Worm (Caenorhabditis elegans) whole organism, L1 larva: Measurements from ENCODE around the gene Y105C5A.26.
A peak's percentile ranks its signal among the peaks of the same experiment; 100 is the strongest.

Experiments
- aha-1 ChIP-seq: fragments of 150-350 bp; optimal IDR thresholded peaks from 2 replicates; lab custom pipeline; 2014; ENCODE audit warnings: missing biosample characterization, missing genetic modification characterization
- ceh-63 ChIP-seq: fragments of 200-800 bp; sonication (Bioruptor generic); optimal IDR thresholded peaks from 2 replicates; lab custom pipeline; 2018; ENCODE audit warnings: mild to moderate bottlenecking, missing genetic modification characterization, missing compliant biosample characterization
- ceh-8 ChIP-seq: fragments of 200-800 bp; sonication (Bioruptor generic); optimal IDR thresholded peaks from 2 replicates; lab custom pipeline; 2018; ENCODE audit warnings: mild to moderate bottlenecking, missing genetic modification characterization, moderate library complexity, missing compliant biosample characterization
- ceh-88 ChIP-seq: fragments of 200-800 bp; sonication (Bioruptor generic); IDR thresholded peaks from 2 replicates; pipeline ENCODE4 v1.3.6; 2022; ENCODE audit warnings: missing genetic modification characterization, missing compliant biosample characterization
- dpl-1 ChIP-seq, 3 experiments: fragments of 150-350 bp in 2 of 3; sonication (generic microtip) in 1 of 3; optimal IDR thresholded peaks; 2 replicates each; lab custom pipeline; 2014 to 2017; ENCODE audit warnings: missing biosample characterization in 3 of 3, missing genetic modification characterization in 3 of 3, missing genetic modification reagents in 3 of 3
- dsc-1 ChIP-seq: sonication (generic microtip); optimal IDR thresholded peaks from 2 replicates; lab custom pipeline; 2016; ENCODE audit warnings: mild to moderate bottlenecking, missing genetic modification characterization, missing compliant biosample characterization
- efl-1 ChIP-seq, 4 experiments: fragments of 150-350 bp; optimal IDR thresholded peaks in 3 of 4; peaks in 1 of 4; 1 replicate in 1 of 4; 2 replicates in 3 of 4; lab custom pipeline; 2014; ENCODE audit warnings: missing biosample characterization in 2 of 4, missing genetic modification characterization in 2 of 4, missing genetic modification reagents in 2 of 4
- elt-2 ChIP-seq: sonication (generic microtip); optimal IDR thresholded peaks from 2 replicates; lab custom pipeline; 2016; ENCODE audit warnings: missing genetic modification characterization, mild to moderate bottlenecking, inconsistent platforms, missing compliant biosample characterization, missing genetic modification reagents
- elt-3 ChIP-seq, 6 experiments: fragments of 150-350 bp in 1 of 6; sonication (generic microtip); optimal IDR thresholded peaks; 2 replicates each; lab custom pipeline; 2017 to 2018; ENCODE audit warnings: missing biosample characterization in 6 of 6, missing genetic modification characterization in 6 of 6, inconsistent platforms in 1 of 6
- fkh-10 ChIP-seq: sonication (generic microtip); optimal IDR thresholded peaks from 2 replicates; lab custom pipeline; 2017; ENCODE audit warnings: missing biosample characterization, missing genetic modification reagents, missing genetic modification characterization
- fkh-8 ChIP-seq: sonication (generic microtip); optimal IDR thresholded peaks from 2 replicates; lab custom pipeline; 2016; ENCODE audit warnings: mild to moderate bottlenecking, missing genetic modification characterization, missing compliant biosample characterization
- fos-1 ChIP-seq: fragments of 150-350 bp; optimal IDR thresholded peaks from 2 replicates; lab custom pipeline; 2014; ENCODE audit warnings: missing biosample characterization, missing genetic modification characterization
- grh-1 ChIP-seq: fragments of 200-800 bp; sonication (Bioruptor generic); IDR thresholded peaks from 2 replicates; pipeline ENCODE4 v1.3.6; 2022; ENCODE audit warnings: missing genetic modification reagents, missing genetic modification characterization, missing compliant biosample characterization
- hlh-4 ChIP-seq: sonication (generic microtip); optimal IDR thresholded peaks from 2 replicates; lab custom pipeline; 2016; ENCODE audit warnings: mild to moderate bottlenecking, missing genetic modification characterization, missing compliant biosample characterization
- lin-14 ChIP-seq: fragments of 200-800 bp; sonication (Bioruptor generic); optimal IDR thresholded peaks from 2 replicates; lab custom pipeline; 2018; ENCODE audit warnings: mild to moderate bottlenecking, missing genetic modification characterization, moderate library complexity, missing compliant biosample characterization
- lin-35 ChIP-seq, 2 experiments: fragments of 150-350 bp; optimal IDR thresholded peaks; 2 replicates each; lab custom pipeline; 2014; ENCODE audit warnings: missing biosample characterization in 2 of 2, missing genetic modification characterization in 2 of 2, missing genetic modification reagents in 2 of 2
- lsy-2 ChIP-seq, 2 experiments: fragments of 150-350 bp; optimal IDR thresholded peaks; 2 replicates each; lab custom pipeline; 2014; ENCODE audit warnings: missing biosample characterization in 2 of 2, missing genetic modification characterization in 2 of 2
- nhr-28 ChIP-seq: fragments of 150-350 bp; optimal IDR thresholded peaks from 2 replicates; lab custom pipeline; 2014; ENCODE audit warnings: missing biosample characterization, missing genetic modification characterization
- nhr-47 ChIP-seq: sonication (generic microtip); optimal IDR thresholded peaks from 2 replicates; lab custom pipeline; 2016; ENCODE audit warnings: mild to moderate bottlenecking, missing genetic modification characterization, moderate library complexity, missing compliant biosample characterization
- nhr-71 ChIP-seq: sonication (generic microtip); optimal IDR thresholded peaks from 2 replicates; lab custom pipeline; 2016; ENCODE audit warnings: mild to moderate bottlenecking, missing genetic modification characterization, moderate library complexity, missing compliant biosample characterization
- nhr-85 ChIP-seq: sonication (generic microtip); peaks from one replicate; lab custom pipeline; 2016; ENCODE audit warnings: missing genetic modification characterization, inconsistent platforms, missing compliant biosample characterization
- nhr-90 ChIP-seq: sonication (generic microtip); optimal IDR thresholded peaks from 2 replicates; lab custom pipeline; 2016; ENCODE audit warnings: mild to moderate bottlenecking, missing genetic modification characterization, missing compliant biosample characterization; ENCODE audit not compliant: poor library complexity
- pax-3 ChIP-seq: fragments of 200-800 bp; sonication (Bioruptor generic); optimal IDR thresholded peaks from 2 replicates; lab custom pipeline; 2018; ENCODE audit warnings: mild to moderate bottlenecking, missing genetic modification characterization, moderate library complexity, missing compliant biosample characterization
- pqm-1 ChIP-seq: sonication (generic microtip); optimal IDR thresholded peaks from 3 replicates; lab custom pipeline; 2017; ENCODE audit warnings: missing biosample characterization, missing genetic modification characterization
- rnt-1 ChIP-seq: sonication (generic microtip); optimal IDR thresholded peaks from 2 replicates; lab custom pipeline; 2016; ENCODE audit warnings: mild to moderate bottlenecking, missing genetic modification characterization, moderate library complexity, missing compliant biosample characterization
- skn-1 ChIP-seq: fragments of 150-350 bp; optimal IDR thresholded peaks from 2 replicates; lab custom pipeline; 2014; ENCODE audit warnings: missing biosample characterization, missing genetic modification characterization
- snpc-4 ChIP-seq: fragments of 150-350 bp; optimal IDR thresholded peaks from 2 replicates; lab custom pipeline; 2014; ENCODE audit warnings: missing biosample characterization, missing genetic modification characterization
- snu-23 ChIP-seq: sonication (generic microtip); optimal IDR thresholded peaks from 2 replicates; lab custom pipeline; 2016; ENCODE audit warnings: missing genetic modification characterization, missing compliant biosample characterization
- sptf-1 ChIP-seq: fragments of 150-350 bp; optimal IDR thresholded peaks from 2 replicates; lab custom pipeline; 2014; ENCODE audit warnings: missing biosample characterization, missing genetic modification characterization
- sup-37 ChIP-seq: fragments of 200-800 bp; sonication (Bioruptor generic); optimal IDR thresholded peaks from 2 replicates; lab custom pipeline; 2018; ENCODE audit warnings: mild to moderate bottlenecking, missing genetic modification characterization, missing compliant biosample characterization
- swsn-7 ChIP-seq: sonication (generic microtip); optimal IDR thresholded peaks from 2 replicates; lab custom pipeline; 2016; ENCODE audit warnings: missing genetic modification characterization, missing compliant biosample characterization
- unc-30 ChIP-seq: sonication (generic microtip); optimal IDR thresholded peaks from 2 replicates; lab custom pipeline; 2017; ENCODE audit warnings: missing biosample characterization, missing genetic modification characterization

Gene Y105C5A.26

DNA sequence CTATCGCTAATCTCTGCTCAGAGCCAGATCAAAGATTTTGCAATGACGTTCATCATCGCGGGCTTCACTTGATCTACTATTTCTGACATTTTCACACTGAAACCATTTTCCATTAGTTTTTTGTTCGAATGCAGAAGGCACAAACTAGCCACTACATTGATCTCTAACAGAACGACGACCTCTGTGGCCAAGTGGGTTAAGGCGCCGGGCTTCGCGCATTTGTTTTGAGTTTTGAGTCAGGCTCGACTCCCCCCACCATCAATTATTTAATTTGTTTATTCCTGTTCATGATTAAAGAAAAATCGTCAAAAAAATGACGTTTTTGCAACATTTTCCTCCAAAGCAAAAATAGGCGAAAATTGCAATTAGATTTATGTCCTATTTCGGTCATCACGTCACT lies 11.9 kb upstream of the Y105C5A.26 start:
- peak in 1 of 2 experiments; percentile 20 for TF ChIP-seq lsy-2 (tag; optimal IDR thresholded peaks at IDR 0.05; lab: Kevin White, UChicago)
- TF ChIP-seq nhr-71 (tag; lab: Kevin White, UChicago): peak; percentile 15
- TF ChIP-seq rnt-1 (tag; lab: Kevin White, UChicago): no peak
- no peak for TF ChIP-seq aha-1
- no peak for TF ChIP-seq dpl-1 (GFP tag; optimal IDR thresholded peaks at IDR 0.05; lab: Kevin White, UChicago)
- TF ChIP-seq dsc-1 (tag; lab: Kevin White, UChicago): peak; percentile 51
- peak; percentile 42 for TF ChIP-seq lin-14 (GFP tag; lab: Kevin White, UChicago)
- peak; percentile 36 for TF ChIP-seq nhr-47 (tag; lab: Kevin White, UChicago)
- TF ChIP-seq nhr-90 (tag; lab: Kevin White, UChicago): peak; percentile 40
- TF ChIP-seq fos-1 (tag; lab: Kevin White, UChicago): no peak
- peak; percentile 34 for TF ChIP-seq snu-23

DNA sequence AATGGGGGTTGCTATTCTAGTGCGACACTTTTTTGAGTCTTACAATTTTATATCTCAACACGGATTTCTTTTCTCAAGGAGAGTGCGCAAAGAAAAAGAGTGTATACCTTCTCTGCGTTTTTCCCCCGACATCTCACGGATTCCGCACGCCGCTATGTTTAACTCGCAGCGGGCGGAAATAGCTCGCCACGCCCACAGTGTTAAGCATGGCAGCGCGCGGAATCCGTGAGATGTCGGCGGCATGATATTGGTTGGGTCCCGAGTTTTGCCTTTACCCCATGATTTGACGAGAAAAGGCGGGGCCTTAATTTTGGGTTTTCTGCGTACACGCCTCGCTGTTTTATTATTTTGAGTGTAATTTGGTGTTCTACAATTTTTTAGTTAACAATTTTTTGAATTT lies 10.5 kb upstream of the Y105C5A.26 start:
- TF ChIP-seq fkh-10 (GFP tag; lab: Kevin White, UChicago): no peak
- no peak for TF ChIP-seq sup-37 (GFP tag; lab: Kevin White, UChicago)
- no peak for TF ChIP-seq efl-1 (optimal IDR thresholded peaks at IDR 0.05; lab: Kevin White, UChicago)
- TF ChIP-seq efl-1 (GFP tag; optimal IDR thresholded peaks at IDR 0.05 in 1 of 2; lab: Kevin White, UChicago): peak in 1 of 2 experiments; percentile 75
- peak; percentile 68 for TF ChIP-seq snpc-4 (tag; lab: Kevin White, UChicago)
- no peak for TF ChIP-seq sptf-1 (tag; lab: Kevin White, UChicago)

DNA sequence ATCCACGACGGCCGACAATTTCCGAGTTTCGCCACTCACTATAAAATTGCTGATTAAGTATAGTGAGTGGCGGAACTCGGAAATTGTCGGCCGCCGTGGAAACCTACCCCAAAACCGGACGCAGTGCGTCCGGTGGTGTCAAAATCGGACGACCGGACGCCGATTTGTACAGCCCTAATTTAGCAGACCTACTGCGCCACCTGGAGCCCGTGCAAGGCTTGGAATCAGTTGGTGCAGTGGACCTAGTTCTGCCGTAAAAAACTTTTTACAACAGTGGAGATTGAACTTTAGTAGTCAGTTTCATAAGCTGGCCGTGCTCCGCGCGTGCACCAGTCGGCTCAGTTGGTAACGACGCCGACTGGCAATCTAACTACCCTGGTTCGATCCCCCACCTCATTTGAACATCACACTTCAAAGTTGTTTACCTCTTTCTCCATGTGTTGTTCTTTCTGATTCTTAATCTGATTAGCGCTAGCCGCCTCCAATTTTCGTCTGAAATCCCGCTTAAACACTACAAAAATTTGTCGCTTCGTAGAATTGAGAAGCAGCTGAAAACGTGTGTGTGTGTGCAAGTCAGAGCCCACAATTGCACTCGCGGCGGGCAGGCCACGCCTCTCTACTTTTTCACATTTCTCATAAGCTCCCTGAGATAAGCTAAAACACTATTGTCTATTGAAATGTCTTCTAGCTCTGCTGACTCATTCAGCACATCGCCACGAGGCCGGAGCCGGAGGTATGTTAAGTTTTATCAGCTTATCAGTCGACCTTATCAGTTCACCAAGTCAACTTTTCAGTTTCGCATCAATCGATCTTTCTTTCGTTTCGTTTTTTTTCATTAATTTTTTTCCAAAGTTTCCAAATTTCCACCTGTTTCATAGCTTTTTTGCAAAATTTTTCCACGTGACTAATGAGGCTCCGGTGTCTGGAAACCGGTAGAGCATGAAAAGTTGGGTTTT lies 7.5 kb upstream of the Y105C5A.26 start, which contains the start of gene Y105C5A.15:
Gene Y105C5A.15 (plus strand): TSS at position 678 of the 956 bp plus-strand sequence.
- TF ChIP-seq efl-1 (optimal IDR thresholded peaks at IDR 0.05; lab: Kevin White, UChicago) (no peak), efl-1 (GFP tag; optimal IDR thresholded peaks at IDR 0.05 in 1 of 2; lab: Kevin White, UChicago) (peak in 1 of 2 experiments; percentile 87), fkh-8 (tag; lab: Kevin White, UChicago) (peak; percentile 30), nhr-28 (no peak), elt-2 (tag; lab: Kevin White, UChicago) (peak; percentile 57), unc-30 (tag; lab: Kevin White, UChicago) (no peak), pqm-1 (tag; lab: Kevin White, UChicago) (peak; percentile 6), elt-3 (tag; optimal IDR thresholded peaks at IDR 0.05; lab: Kevin White, UChicago) (no peak), skn-1 (tag; lab: Kevin White, UChicago) (no peak), nhr-85 (tag; lab: Kevin White, UChicago) (peak; percentile 45), lin-35 (GFP tag; optimal IDR thresholded peaks at IDR 0.05; lab: Kevin White, UChicago) (no peak), swsn-7 (tag; lab: Kevin White, UChicago) (no peak), ceh-88 (no peak), hlh-4 (tag; lab: Kevin White, UChicago) (peak; percentile 27), pax-3 (tag; lab: Kevin White, UChicago) (no peak), ceh-8 (GFP tag; lab: Kevin White, UChicago) (no peak), grh-1 (no peak)
- TF ChIP-seq, all 84 proteins: peak for 6

DNA sequence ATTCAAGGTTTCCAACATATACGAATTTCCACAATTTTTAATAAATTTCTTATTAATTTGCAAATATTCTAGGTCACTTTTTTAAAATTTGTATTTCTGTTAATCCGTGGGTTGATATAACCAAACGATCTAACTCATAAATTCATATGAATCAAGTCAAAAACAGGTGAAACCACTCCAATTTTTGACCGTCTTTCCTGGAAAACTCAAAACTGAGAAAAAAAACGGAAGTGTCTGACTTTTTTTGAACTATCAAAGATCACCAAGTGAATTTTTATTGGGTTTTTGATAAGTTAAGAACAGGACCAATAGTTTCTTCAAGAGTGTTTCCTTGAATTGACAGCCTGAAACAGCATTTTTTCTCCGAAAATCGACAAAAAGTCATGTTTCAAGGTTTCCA lies 6.5 kb upstream of the Y105C5A.26 start:
- no peak for TF ChIP-seq ceh-63 (GFP tag; lab: Kevin White, UChicago)
- peak; percentile 34 for TF ChIP-seq fkh-8 (tag; lab: Kevin White, UChicago)
- TF ChIP-seq hlh-4 (tag; lab: Kevin White, UChicago): peak; percentile 97
- TF ChIP-seq nhr-47 (tag; lab: Kevin White, UChicago): peak; percentile 26
